Worm (Caenorhabditis elegans) whole organism, late embryonic: ENCODE results near the gene nhr-205.

Experiments
- K02D7.2 ChIP-seq: sonication (generic microtip); optimal IDR thresholded peaks from 2 replicates; lab custom pipeline; 2017; ENCODE audit warnings: mild to moderate bottlenecking, missing genetic modification characterization, missing compliant biosample characterization
- K09A11.1 ChIP-seq: sonication (generic microtip); optimal IDR thresholded peaks from 2 replicates; lab custom pipeline; 2017; ENCODE audit warnings: antibody characterized with exemption, mild to moderate bottlenecking, missing genetic modification characterization, missing compliant biosample characterization; ENCODE audit not compliant: insufficient read depth
- Y22D7AL.16 ChIP-seq: sonication (generic microtip); optimal IDR thresholded peaks from 2 replicates; lab custom pipeline; 2016; ENCODE audit warnings: missing genetic modification characterization, missing compliant biosample characterization
- ahr-1 ChIP-seq: sonication (generic microtip); optimal IDR thresholded peaks from 2 replicates; lab custom pipeline; 2016; ENCODE audit warnings: missing genetic modification characterization, missing compliant biosample characterization
- ceh-18 ChIP-seq: sonication (generic microtip); optimal IDR thresholded peaks from 2 replicates; lab custom pipeline; 2016; ENCODE audit warnings: missing genetic modification characterization, missing compliant biosample characterization
- ceh-22 ChIP-seq: sonication (generic microtip); optimal IDR thresholded peaks from 2 replicates; lab custom pipeline; 2017; ENCODE audit warnings: missing biosample characterization, missing genetic modification characterization
- ceh-24 ChIP-seq: sonication (generic microtip); optimal IDR thresholded peaks from 2 replicates; lab custom pipeline; 2016; ENCODE audit warnings: mild to moderate bottlenecking, missing genetic modification characterization, missing compliant biosample characterization
- ceh-30 ChIP-seq: fragments of 150-350 bp; optimal IDR thresholded peaks from 2 replicates; lab custom pipeline; 2014; ENCODE audit warnings: missing biosample characterization, missing genetic modification characterization
- ceh-31 ChIP-seq: sonication (generic microtip); optimal IDR thresholded peaks from 2 replicates; lab custom pipeline; 2016; ENCODE audit warnings: missing genetic modification characterization, missing compliant biosample characterization
- ceh-34 ChIP-seq: sonication (generic microtip); optimal IDR thresholded peaks from 2 replicates; lab custom pipeline; 2016; ENCODE audit warnings: mild to moderate bottlenecking, missing genetic modification characterization, missing compliant biosample characterization
- ceh-45 ChIP-seq: fragments of 200-800 bp; sonication (Bioruptor generic); IDR thresholded peaks from 2 replicates; pipeline ENCODE4 v1.3.6; 2022; ENCODE audit warnings: missing genetic modification reagents, missing genetic modification characterization, missing compliant biosample characterization
- ceh-48 ChIP-seq: sonication (generic microtip); optimal IDR thresholded peaks from 2 replicates; lab custom pipeline; 2016; ENCODE audit warnings: missing genetic modification characterization, inconsistent platforms, missing compliant biosample characterization
- ceh-6 ChIP-seq: fragments of 200-800 bp; sonication (Bioruptor generic); optimal IDR thresholded peaks from 2 replicates; lab custom pipeline; 2018; ENCODE audit warnings: mild to moderate bottlenecking, missing genetic modification characterization, missing compliant biosample characterization
- dve-1 ChIP-seq: sonication (generic microtip); optimal IDR thresholded peaks from 2 replicates; lab custom pipeline; 2017; ENCODE audit warnings: antibody characterized with exemption, mild to moderate bottlenecking, missing genetic modification characterization, missing compliant biosample characterization
- elt-2 ChIP-seq: sonication (generic microtip); optimal IDR thresholded peaks from 2 replicates; lab custom pipeline; 2016; ENCODE audit warnings: missing genetic modification reagents, missing genetic modification characterization, missing compliant biosample characterization
- ets-4 ChIP-seq: sonication (generic microtip); optimal IDR thresholded peaks from 2 replicates; lab custom pipeline; 2016; ENCODE audit warnings: missing genetic modification characterization, missing compliant biosample characterization
- fkh-10 ChIP-seq: fragments of 150-350 bp; optimal IDR thresholded peaks from 2 replicates; lab custom pipeline; 2014; ENCODE audit warnings: missing biosample characterization, missing genetic modification reagents, missing genetic modification characterization
- fkh-6 ChIP-seq: sonication (generic microtip); optimal IDR thresholded peaks from 2 replicates; lab custom pipeline; 2016; ENCODE audit warnings: missing genetic modification characterization, missing compliant biosample characterization
- hlh-13 ChIP-seq: fragments of 200-800 bp; sonication (Bioruptor generic); optimal IDR thresholded peaks from 2 replicates; lab custom pipeline; 2018; ENCODE audit warnings: mild to moderate bottlenecking, missing genetic modification characterization, missing compliant biosample characterization
- hlh-15 ChIP-seq: sonication (generic microtip); optimal IDR thresholded peaks from 2 replicates; lab custom pipeline; 2016; ENCODE audit warnings: missing genetic modification characterization, missing compliant biosample characterization
- hlh-30 ChIP-seq: sonication (generic microtip); optimal IDR thresholded peaks from 2 replicates; lab custom pipeline; 2017; ENCODE audit warnings: antibody characterized with exemption, missing genetic modification characterization, missing compliant biosample characterization; ENCODE audit not compliant: insufficient read depth
- hlh-6 ChIP-seq: sonication (generic microtip); optimal IDR thresholded peaks from 2 replicates; lab custom pipeline; 2016; ENCODE audit warnings: missing genotype, missing genetic modification characterization, missing compliant biosample characterization
- nhr-11 ChIP-seq: fragments of 150-350 bp; optimal IDR thresholded peaks from 2 replicates; lab custom pipeline; 2014; ENCODE audit warnings: missing biosample characterization, missing genetic modification characterization
- nhr-232 ChIP-seq: sonication (generic microtip); optimal IDR thresholded peaks from 2 replicates; lab custom pipeline; 2016; ENCODE audit warnings: missing genetic modification characterization, missing compliant biosample characterization
- odd-2 ChIP-seq: sonication (generic microtip); optimal IDR thresholded peaks from 2 replicates; lab custom pipeline; 2017; ENCODE audit warnings: antibody characterized with exemption, mild to moderate bottlenecking, missing genetic modification characterization, missing compliant biosample characterization
- pax-1 ChIP-seq: fragments of 150-350 bp; optimal IDR thresholded peaks from 2 replicates; lab custom pipeline; 2014; ENCODE audit warnings: missing biosample characterization, missing genetic modification characterization
- pha-2 ChIP-seq: sonication (generic microtip); optimal IDR thresholded peaks from 2 replicates; lab custom pipeline; 2017; ENCODE audit warnings: mild to moderate bottlenecking, missing genetic modification characterization, missing compliant biosample characterization
- pros-1 ChIP-seq: fragments of 150-350 bp; optimal IDR thresholded peaks from 2 replicates; lab custom pipeline; 2014; ENCODE audit warnings: missing biosample characterization, missing genetic modification reagents, missing genetic modification characterization
- ref-2 ChIP-seq: sonication (generic microtip); optimal IDR thresholded peaks from 2 replicates; lab custom pipeline; 2016; ENCODE audit warnings: missing genetic modification characterization, missing compliant biosample characterization
- tbx-2 ChIP-seq: sonication (generic microtip); optimal IDR thresholded peaks from 2 replicates; lab custom pipeline; 2016; ENCODE audit warnings: missing genetic modification characterization, missing compliant biosample characterization
- tbx-7 ChIP-seq: sonication (generic microtip); optimal IDR thresholded peaks from 2 replicates; lab custom pipeline; 2016; ENCODE audit warnings: missing genotype, missing genetic modification characterization, missing compliant biosample characterization
- ttx-3 ChIP-seq: sonication (generic microtip); optimal IDR thresholded peaks from 2 replicates; lab custom pipeline; 2016; ENCODE audit warnings: missing genetic modification reagents, missing genetic modification characterization, missing compliant biosample characterization
- unc-3 ChIP-seq, 2 experiments: fragments of 200-800 bp in 1 of 2; sonication (Bioruptor generic) in 1 of 2; sonication (generic microtip) in 1 of 2; conservative IDR thresholded peaks in 1 of 2; optimal IDR thresholded peaks in 1 of 2; 2 replicates each; pipeline versions ENCODE4 v1.3.6 to Lab custom; 2016 to 2022; ENCODE audit warnings: missing compliant biosample characterization in 2 of 2, missing genetic modification characterization in 2 of 2, missing genetic modification reagents in 1 of 2
- unc-55 ChIP-seq: sonication (generic microtip); optimal IDR thresholded peaks from 2 replicates; lab custom pipeline; 2017; ENCODE audit warnings: missing biosample characterization, missing genetic modification reagents, missing genetic modification characterization
- ztf-16 ChIP-seq: sonication (generic microtip); optimal IDR thresholded peaks from 2 replicates; lab custom pipeline; 2017; ENCODE audit warnings: missing genetic modification characterization, missing compliant biosample characterization

nhr-205 gene

ce11 chrV:10081636-10082035 lies at the start of gene nhr-205:
Gene nhr-205 (minus strand): TSS chrV:10081776.
- TF ChIP-seq ceh-30 (peak; percentile 51), pax-1 (tag; lab: Kevin White, UChicago) (no peak)

DNA sequence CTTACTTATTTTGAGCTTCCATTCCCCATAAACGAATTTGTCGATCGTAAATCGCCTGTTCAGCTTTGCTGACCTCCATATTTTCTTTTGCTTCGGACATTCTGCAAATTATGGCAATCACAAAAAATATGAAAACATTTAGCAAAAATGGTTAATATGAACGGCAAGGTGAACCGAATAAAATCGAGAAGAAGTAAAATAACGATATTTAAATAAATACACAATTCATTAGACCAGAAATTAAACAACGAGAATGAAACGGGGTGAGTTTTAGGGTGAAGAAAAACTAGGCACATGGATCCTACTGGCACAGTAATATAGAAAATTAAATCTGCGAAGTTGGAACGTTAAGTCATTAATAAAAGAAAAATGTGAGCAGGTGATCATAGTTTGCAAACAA lies 48.6 kb upstream of the nhr-205 start, which contains the start of gene aos-1:
Gene aos-1 (minus strand): TSS at position 101 of the 400 bp plus-strand sequence.
- TF ChIP-seq ztf-16 (tag; lab: Kevin White, UChicago) (no peak), pros-1 (tag; lab: Kevin White, UChicago) (no peak), ttx-3 (tag; lab: Kevin White, UChicago) (no peak), tbx-2 (no peak), K09A11.1 (no peak), ceh-24 (tag; lab: Kevin White, UChicago) (no peak), odd-2 (no peak), hlh-15 (no peak), nhr-11 (no peak), ceh-48 (tag; lab: Kevin White, UChicago) (no peak), pha-2 (tag; lab: Kevin White, UChicago) (no peak), ceh-18 (tag; lab: Kevin White, UChicago) (no peak), unc-3 (GFP tag; conservative IDR thresholded peaks at IDR 0.05; lab: Robert Waterston, UW) (no peak), unc-3 (tag; optimal IDR thresholded peaks at IDR 0.05; lab: Kevin White, UChicago) (no peak), ets-4 (tag; lab: Kevin White, UChicago) (no peak), hlh-13 (no peak), ceh-34 (tag; lab: Kevin White, UChicago) (no peak)

DNA sequence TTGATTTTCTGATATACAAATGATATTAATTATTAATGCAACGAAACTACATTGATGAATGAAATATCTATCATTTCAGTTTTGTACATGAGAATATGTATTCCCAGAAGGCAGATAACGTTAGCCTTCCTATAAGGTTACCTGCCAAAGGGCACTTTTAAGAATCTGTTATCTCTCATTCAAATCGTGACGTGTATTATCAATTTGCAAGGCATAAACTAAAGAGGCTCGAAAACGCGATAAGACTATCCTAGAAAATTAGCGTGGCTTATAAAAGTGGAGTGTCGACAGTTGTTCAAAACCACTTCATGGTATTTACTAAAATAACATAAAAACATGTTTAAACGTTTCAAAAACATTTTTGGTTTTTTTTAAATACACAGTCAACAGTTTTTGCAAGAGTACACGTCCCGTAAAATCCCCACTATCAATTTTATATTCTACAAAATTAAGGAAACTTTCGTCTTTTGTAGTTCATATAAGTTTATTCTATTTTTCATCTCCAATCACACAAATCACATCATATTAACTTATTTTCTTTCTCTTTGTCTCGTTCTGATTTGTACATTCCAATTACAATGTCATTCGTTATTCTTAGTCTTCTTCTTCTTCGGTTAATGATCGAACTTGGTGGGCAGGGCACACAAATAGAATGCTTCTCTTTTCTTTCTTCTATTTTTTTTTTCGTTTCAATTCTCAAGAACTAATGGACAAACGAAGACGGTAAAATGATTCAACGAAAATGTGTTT lies 43.4 kb upstream of the nhr-205 start, which contains the start of gene C08B6.10:
Gene C08B6.10 (plus strand): TSS at position 700 of the 750 bp plus-strand sequence.
- TF ChIP-seq elt-2 (tag; lab: Kevin White, UChicago) (peak; percentile 81), ceh-48 (tag; lab: Kevin White, UChicago) (no peak)

DNA sequence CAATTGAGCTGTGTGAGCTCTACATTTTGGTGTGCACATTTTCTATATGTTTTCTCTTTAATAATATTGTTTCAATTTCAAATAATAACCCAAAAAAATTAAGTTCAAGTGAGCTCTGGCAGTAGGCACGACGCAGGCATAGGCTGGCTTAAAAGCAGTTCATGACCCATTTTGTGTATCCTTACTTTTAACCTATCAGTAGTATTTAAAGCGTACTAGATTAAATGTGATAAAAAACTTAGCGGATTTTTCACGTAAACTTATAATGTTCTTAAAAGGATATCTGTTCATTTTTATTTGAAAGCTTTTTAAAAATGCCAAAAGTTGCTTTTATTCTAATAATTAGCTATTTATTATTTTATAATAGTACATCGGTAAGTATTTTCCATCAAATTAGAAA lies 41.7 kb upstream of the nhr-205 start, which contains the start of gene C08B6.6:
Gene C08B6.6 (plus strand): TSS at position 301 of the 400 bp plus-strand sequence.
- no peak for TF ChIP-seq Y22D7AL.16 (tag; lab: Kevin White, UChicago)
- no peak for TF ChIP-seq hlh-6 (tag; lab: Kevin White, UChicago)
- TF ChIP-seq ceh-31 = no peak
- no peak for TF ChIP-seq fkh-6 (tag; lab: Kevin White, UChicago)
- no peak for TF ChIP-seq ceh-45 (GFP tag; lab: Robert Waterston, UW)
- TF ChIP-seq ceh-48 (tag; lab: Kevin White, UChicago) = no peak
- no peak for TF ChIP-seq ceh-6 (GFP tag; lab: Kevin White, UChicago)
- no peak for TF ChIP-seq K02D7.2 (tag; lab: Kevin White, UChicago)
- no peak for TF ChIP-seq nhr-232 (tag; lab: Kevin White, UChicago)
- no peak for TF ChIP-seq ahr-1 (tag; lab: Kevin White, UChicago)
- no peak for TF ChIP-seq pros-1 (tag; lab: Kevin White, UChicago)
- no peak for TF ChIP-seq tbx-7
- TF ChIP-seq ceh-22 (tag; lab: Kevin White, UChicago) = no peak
- no peak for TF ChIP-seq K09A11.1
- TF ChIP-seq ref-2 (tag; lab: Kevin White, UChicago) = no peak
- no peak for TF ChIP-seq hlh-30 (tag; lab: Kevin White, UChicago)
- no peak for TF ChIP-seq unc-55 (GFP tag; lab: Kevin White, UChicago)
- TF ChIP-seq dve-1 (tag; lab: Kevin White, UChicago) = no peak
- no peak for TF ChIP-seq fkh-10 (GFP tag; lab: Kevin White, UChicago)
- TF ChIP-seq, all 69 proteins: peak for 0
